Fruit fly (Drosophila melanogaster): ENCODE data around the gene CG34428.

CG34428 gene

DNA sequence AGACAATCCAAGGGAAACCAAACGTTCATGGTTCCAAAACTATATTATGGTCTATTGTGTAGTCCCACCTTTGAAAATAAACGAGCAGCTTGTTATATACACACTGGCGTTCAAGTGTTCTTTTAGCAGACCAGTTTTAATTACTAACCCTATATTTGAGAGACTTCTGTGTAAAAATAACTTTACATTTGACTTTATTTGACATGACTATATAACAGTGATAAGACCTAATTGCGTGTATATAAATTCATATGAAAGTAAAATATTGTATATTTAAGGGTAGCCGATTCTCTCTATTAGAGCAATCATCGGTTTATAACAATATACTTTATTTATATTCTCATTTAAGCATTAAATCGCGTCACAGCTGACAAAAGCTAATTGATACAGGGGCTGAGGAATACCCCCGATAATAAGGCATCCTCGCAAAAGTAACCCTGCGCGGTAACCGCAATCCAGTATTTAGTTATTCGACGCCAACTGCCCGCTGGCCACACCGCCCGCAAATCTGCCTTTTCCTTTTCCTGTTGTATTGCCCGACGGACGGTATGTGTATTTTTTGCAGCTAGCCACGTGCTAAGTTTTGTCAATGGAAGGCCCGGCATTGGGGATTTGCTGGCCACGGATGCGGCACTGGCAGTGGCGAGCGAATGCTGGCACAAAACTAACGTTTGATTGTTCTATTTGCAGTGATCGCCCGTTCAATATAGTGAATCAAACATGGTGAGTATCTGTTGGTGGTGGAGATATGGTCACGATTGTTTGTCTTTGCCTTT, 20.1 kb upstream of the CG34428 start, which contains the start of gene RpS4 (continued):
- TF ChIP-seq CG9437 (GFP tag; optimal IDR thresholded peaks at IDR 0.05) (peak; percentile 75), CG8478 (optimal IDR thresholded peaks at IDR 0.05) (no peak), E2f1 (GFP tag; IDR thresholded peaks at IDR 0.05) (peak; percentile 84), Sry-δ (GFP tag; optimal IDR thresholded peaks at IDR 0.05) (peak; percentile 54), Max (GFP tag; optimal IDR thresholded peaks at IDR 0.05) (peak; percentile 87), shn (GFP tag; optimal IDR thresholded peaks at IDR 0.05) (peak; percentile 73), dm (GFP tag; optimal IDR thresholded peaks at IDR 0.05) (peak; percentile 98), knrl (GFP tag; IDR thresholded peaks at IDR 0.05; ENCODE audit: partially characterized antibody) (peak; percentile 46; the same call in 1 of the 3 replicates), wdn (GFP tag; IDR thresholded peaks at IDR 0.05) (peak; percentile 77), CG2202 (tag; optimal IDR thresholded peaks at IDR 0.05) (peak; percentile 91), grn (GFP tag; optimal IDR thresholded peaks at IDR 0.05) (peak; percentile 73), wek (GFP tag; optimal IDR thresholded peaks at IDR 0.05) (peak; percentile 99), CG1832 (GFP tag; optimal IDR thresholded peaks at IDR 0.05) (no peak), CG31224 (GFP tag; IDR thresholded peaks at IDR 0.05) (peak; percentile 64; the same call in 1 of the 2 replicates), CG6254 (GFP tag; optimal IDR thresholded peaks at IDR 0.05) (peak; percentile 88), Tbp (GFP tag; optimal IDR thresholded peaks at IDR 0.05) (peak; percentile 70), ac (GFP tag; optimal IDR thresholded peaks at IDR 0.05) (peak; percentile 92), CG11560 (tag; IDR thresholded peaks at IDR 0.05) (peak; percentile 62; the same call in 1 of the 3 replicates), Dek (tag; optimal IDR thresholded peaks at IDR 0.05) (peak; percentile 81), CG6683 (GFP tag; optimal IDR thresholded peaks at IDR 0.05) (peak; percentile 83), CG43689 (GFP tag; IDR thresholded peaks at IDR 0.05) (peak; percentile 72; the same call in 1 of the 2 replicates), B-H2 (GFP tag; optimal IDR thresholded peaks at IDR 0.05) (peak; percentile 98), CG6689 (GFP tag; IDR thresholded peaks at IDR 0.05) (peak; percentile 65), CG9727 (GFP tag; optimal IDR thresholded peaks at IDR 0.05) (peak; percentile 93), CG15696 (tag; optimal IDR thresholded peaks at IDR 0.05) (peak; percentile 54), Sox100B (GFP tag; optimal IDR thresholded peaks at IDR 0.05) (peak; percentile 80), CG2116 (GFP tag; optimal IDR thresholded peaks at IDR 0.05) (peak; percentile 98), hbn (GFP tag; IDR thresholded peaks at IDR 0.05; ENCODE audit: partially characterized antibody) (0 out of 2 replicates have a peak, but pooled peaks have one; percentile 14), scrt (GFP tag; optimal IDR thresholded peaks at IDR 0.05) (peak; percentile 92), CG31365 (tag; optimal IDR thresholded peaks at IDR 0.05) (peak; percentile 89), bigmax (GFP tag; optimal IDR thresholded peaks at IDR 0.05) (peak; percentile 87), ssp (GFP tag; IDR thresholded peaks at IDR 0.05) (peak; percentile 91), Asciz (GFP tag; optimal IDR thresholded peaks at IDR 0.05) (peak; percentile 93), tap (tag; optimal IDR thresholded peaks at IDR 0.05) (peak; percentile 79), Nf-YB (GFP tag; optimal IDR thresholded peaks at IDR 0.05) (peak; percentile 68), CG12236 (GFP tag; optimal IDR thresholded peaks at IDR 0.05) (peak; percentile 82), CG34376 (GFP tag; optimal IDR thresholded peaks at IDR 0.05) (peak; percentile 99), ab (GFP tag; optimal IDR thresholded peaks at IDR 0.05) (peak; percentile 60), mam (GFP tag; optimal IDR thresholded peaks at IDR 0.05) (peak; percentile 84), CG8765 (GFP tag; IDR thresholded peaks at IDR 0.05) (peak; percentile 62; the same call in 1 of the 2 replicates), eve (GFP tag; optimal IDR thresholded peaks at IDR 0.05) (no peak), YL-1 (GFP tag; optimal IDR thresholded peaks at IDR 0.05) (peak; percentile 99), CG18599 (GFP tag; optimal IDR thresholded peaks at IDR 0.05) (peak; percentile 90), Spps (tag; optimal IDR thresholded peaks at IDR 0.05) (peak; percentile 75), CG8089 (GFP tag; optimal IDR thresholded peaks at IDR 0.05) (peak; percentile 80), CG12299 (tag; optimal IDR thresholded peaks at IDR 0.05) (peak; percentile 85), CG1603 (tag; optimal IDR thresholded peaks at IDR 0.05) (peak; percentile 95), kni (GFP tag; optimal IDR thresholded peaks at IDR 0.05) (peak; percentile 91), CG12071 (GFP tag; optimal IDR thresholded peaks at IDR 0.05) (peak; percentile 98)

Data from whole organism, embryonic.